Worm (Caenorhabditis elegans) whole organism, young adult: ENCODE measurements around the gene clec-47.
A peak's percentile ranks its signal among the peaks of the same experiment; 100 is the strongest.

Experiments used
- B0019.2 ChIP-seq: fragments of 200-800 bp; sonication (Bioruptor generic); conservative IDR thresholded peaks from 2 replicates; pipeline ENCODE4 v1.3.6; 2022; ENCODE audit warnings: missing genetic modification reagents, missing genetic modification characterization, missing compliant biosample characterization
- B0035.1 ChIP-seq: sonication (generic microtip); optimal IDR thresholded peaks from 2 replicates; lab custom pipeline; 2016; ENCODE audit warnings: missing genetic modification characterization, mild to moderate bottlenecking, missing compliant biosample characterization, missing genotype, missing genetic modification reagents
- D2030.7 ChIP-seq: fragments of 200-800 bp; sonication (Bioruptor generic); IDR thresholded peaks from 2 replicates; pipeline ENCODE4 v1.3.6; 2022; ENCODE audit warnings: missing genetic modification reagents, missing genetic modification characterization, missing compliant biosample characterization
- F10E7.11 ChIP-seq: sonication (generic microtip); optimal IDR thresholded peaks from 2 replicates; lab custom pipeline; 2017; ENCODE audit warnings: mild to moderate bottlenecking, missing genetic modification characterization, moderate library complexity, missing compliant biosample characterization
- F37B4.10 ChIP-seq: fragments of 200-800 bp; sonication (Bioruptor generic); IDR thresholded peaks from 2 replicates; pipeline ENCODE4 v1.3.6; 2022; ENCODE audit warnings: missing genetic modification characterization, missing compliant biosample characterization
- K11D2.4 ChIP-seq: fragments of 200-800 bp; sonication (Bioruptor generic); IDR thresholded peaks from 2 replicates; pipeline ENCODE4 v1.3.6; 2022; ENCODE audit warnings: missing genetic modification reagents, missing genetic modification characterization, missing compliant biosample characterization
- T26A5.8 ChIP-seq: sonication (generic microtip); optimal IDR thresholded peaks from 2 replicates; lab custom pipeline; 2016; ENCODE audit warnings: missing genetic modification characterization, missing compliant biosample characterization
- Y67H2A.10 ChIP-seq: fragments of 200-800 bp; sonication (Bioruptor generic); conservative IDR thresholded peaks from 2 replicates; pipeline ENCODE4 v1.3.6; 2022; ENCODE audit warnings: missing genetic modification reagents, missing genetic modification characterization, missing compliant biosample characterization
- Y95B8A.8 ChIP-seq: fragments of 200-800 bp; sonication (Bioruptor generic); IDR thresholded peaks from 2 replicates; pipeline ENCODE4 v1.3.6; 2022; ENCODE audit warnings: missing genetic modification reagents, missing genetic modification characterization, missing compliant biosample characterization
- ZK185.1 ChIP-seq: sonication (generic microtip); optimal IDR thresholded peaks from 2 replicates; lab custom pipeline; 2016; ENCODE audit warnings: mild to moderate bottlenecking, missing genetic modification characterization, missing compliant biosample characterization; ENCODE audit not compliant: poor library complexity, severe bottlenecking
- akir-1 ChIP-seq: fragments of 200-800 bp; sonication (Bioruptor generic); optimal IDR thresholded peaks from 2 replicates; lab custom pipeline; 2018; ENCODE audit warnings: mild to moderate bottlenecking, missing genetic modification characterization, moderate library complexity, missing compliant biosample characterization
- attf-5 ChIP-seq: fragments of 200-800 bp; sonication (Bioruptor generic); optimal IDR thresholded peaks from 2 replicates; lab custom pipeline; 2018; ENCODE audit warnings: mild to moderate bottlenecking, missing genetic modification characterization, missing compliant biosample characterization
- bed-1 ChIP-seq: fragments of 200-800 bp; sonication (Bioruptor generic); IDR thresholded peaks from 2 replicates; pipeline ENCODE4 v1.3.6; 2022; ENCODE audit warnings: missing genetic modification reagents, missing genetic modification characterization, missing compliant biosample characterization
- bed-2 ChIP-seq: fragments of 200-800 bp; sonication (Bioruptor generic); IDR thresholded peaks from 2 replicates; pipeline ENCODE4 v1.3.6; 2022; ENCODE audit warnings: missing genetic modification reagents, missing genetic modification characterization, missing compliant biosample characterization
- ccch-3 ChIP-seq: fragments of 200-800 bp; sonication (Bioruptor generic); optimal IDR thresholded peaks from 2 replicates; lab custom pipeline; 2018; ENCODE audit warnings: mild to moderate bottlenecking, missing genetic modification characterization, missing compliant biosample characterization
- cebp-2 ChIP-seq: fragments of 200-800 bp; sonication (Bioruptor generic); IDR thresholded peaks from 2 replicates; pipeline ENCODE4 v1.3.6; 2022; ENCODE audit warnings: missing genetic modification characterization, missing compliant biosample characterization
- ceh-100 ChIP-seq: fragments of 200-800 bp; sonication (Bioruptor generic); IDR thresholded peaks from 2 replicates; pipeline ENCODE4 v1.3.6; 2022; ENCODE audit warnings: missing genetic modification reagents, missing genetic modification characterization, missing compliant biosample characterization
- ceh-27 ChIP-seq: fragments of 200-800 bp; sonication (Bioruptor generic); optimal IDR thresholded peaks from 2 replicates; lab custom pipeline; 2018; ENCODE audit warnings: mild to moderate bottlenecking, missing genetic modification characterization, moderate library complexity, missing compliant biosample characterization
- ceh-40 ChIP-seq: fragments of 200-800 bp; sonication (Bioruptor generic); IDR thresholded peaks from 2 replicates; pipeline ENCODE4 v1.3.6; 2022; ENCODE audit warnings: missing genetic modification characterization, missing compliant biosample characterization
- ceh-58 ChIP-seq: fragments of 200-800 bp; sonication (Bioruptor generic); IDR thresholded peaks from 2 replicates; pipeline ENCODE4 v1.3.6; 2022; ENCODE audit warnings: missing genetic modification characterization, missing compliant biosample characterization
- ceh-91 ChIP-seq: fragments of 200-800 bp; sonication (Bioruptor generic); IDR thresholded peaks from 2 replicates; pipeline ENCODE4 v1.3.6; 2022; ENCODE audit warnings: missing genetic modification reagents, missing genetic modification characterization, missing compliant biosample characterization
- dox-1 ChIP-seq: fragments of 200-800 bp; sonication (Bioruptor generic); IDR thresholded peaks from 2 replicates; pipeline ENCODE4 v1.3.6; 2022; ENCODE audit warnings: missing genetic modification reagents, missing genetic modification characterization, missing compliant biosample characterization
- efl-1 ChIP-seq: fragments of 150-350 bp; optimal IDR thresholded peaks from 2 replicates; lab custom pipeline; 2014; ENCODE audit warnings: missing biosample characterization, missing genetic modification reagents, missing genetic modification characterization
- fkh-3 ChIP-seq: sonication (generic microtip); optimal IDR thresholded peaks from 2 replicates; lab custom pipeline; 2016; ENCODE audit warnings: mild to moderate bottlenecking, missing genetic modification characterization, missing compliant biosample characterization
- him-1 ChIP-seq: sonication (generic microtip); optimal IDR thresholded peaks from 2 replicates; lab custom pipeline; 2016; ENCODE audit warnings: missing genotype, missing genetic modification reagents, missing genetic modification characterization, missing compliant biosample characterization
- hmg-1.2 ChIP-seq: fragments of 200-800 bp; sonication (Bioruptor generic); IDR thresholded peaks from 2 replicates; pipeline ENCODE4 v1.3.6; 2022; ENCODE audit warnings: missing genetic modification reagents, missing genetic modification characterization, missing compliant biosample characterization
- let-607 ChIP-seq, 2 experiments: fragments of 200-800 bp in 1 of 2; sonication (Bioruptor generic) in 1 of 2; sonication (generic microtip) in 1 of 2; optimal IDR thresholded peaks; 2 replicates each; lab custom pipeline; 2016 to 2018; ENCODE audit warnings: mild to moderate bottlenecking in 2 of 2, missing compliant biosample characterization in 2 of 2, missing genetic modification characterization in 2 of 2, moderate library complexity in 2 of 2, missing genotype in 1 of 2
- lin-26 ChIP-seq: fragments of 200-800 bp; sonication (Bioruptor generic); IDR thresholded peaks from 2 replicates; pipeline ENCODE4 v1.3.6; 2022; ENCODE audit warnings: missing genetic modification reagents, missing genetic modification characterization, missing compliant biosample characterization
- lin-35 ChIP-seq, 3 experiments: fragments of 150-350 bp in 2 of 3; sonication (generic microtip) in 1 of 3; optimal IDR thresholded peaks; 2 replicates each; lab custom pipeline; 2014 to 2018; ENCODE audit warnings: missing biosample characterization in 3 of 3, missing genetic modification characterization in 3 of 3, missing genetic modification reagents in 3 of 3
- mel-28 ChIP-seq: sonication (generic microtip); optimal IDR thresholded peaks from 2 replicates; lab custom pipeline; 2016; ENCODE audit warnings: borderline replicate concordance, mild to moderate bottlenecking, missing genetic modification characterization, missing compliant biosample characterization
- mes-4 ChIP-seq: sonication (generic microtip); optimal IDR thresholded peaks from 2 replicates; lab custom pipeline; 2016; ENCODE audit warnings: missing genotype, missing genetic modification characterization, missing compliant biosample characterization
- mxl-1 ChIP-seq: sonication (generic microtip); optimal IDR thresholded peaks from 2 replicates; lab custom pipeline; 2016; ENCODE audit warnings: missing genetic modification characterization, missing compliant biosample characterization
- nfya-1 ChIP-seq: sonication (generic microtip); optimal IDR thresholded peaks from 2 replicates; lab custom pipeline; 2017; ENCODE audit warnings: antibody characterized with exemption, missing compliant biosample characterization, missing genetic modification characterization, borderline replicate concordance; ENCODE audit not compliant: insufficient read depth
- nfya-2 ChIP-seq: fragments of 200-800 bp; sonication (Bioruptor generic); IDR thresholded peaks from 2 replicates; pipeline ENCODE4 v1.3.6; 2022; ENCODE audit warnings: missing genetic modification reagents, missing genetic modification characterization, missing compliant biosample characterization
- nfyb-1 ChIP-seq: fragments of 200-800 bp; sonication (Bioruptor generic); IDR thresholded peaks from 2 replicates; pipeline ENCODE4 v1.3.6; 2022; ENCODE audit warnings: missing genetic modification reagents, missing genetic modification characterization, missing compliant biosample characterization
- nhr-179 ChIP-seq: sonication (generic microtip); optimal IDR thresholded peaks from 2 replicates; lab custom pipeline; 2016; ENCODE audit warnings: mild to moderate bottlenecking, missing genetic modification characterization, missing compliant biosample characterization
- nhr-80 ChIP-seq: sonication (generic microtip); optimal IDR thresholded peaks from 2 replicates; lab custom pipeline; 2016; ENCODE audit warnings: missing genetic modification characterization, missing compliant biosample characterization
- sdz-38 ChIP-seq: sonication (generic microtip); optimal IDR thresholded peaks from 2 replicates; lab custom pipeline; 2016; ENCODE audit warnings: missing genotype, missing genetic modification characterization, missing compliant biosample characterization
- snpc-1.1 ChIP-seq: sonication (generic microtip); optimal IDR thresholded peaks from 2 replicates; lab custom pipeline; 2017; ENCODE audit warnings: missing genetic modification characterization, mild to moderate bottlenecking, missing compliant biosample characterization, antibody characterized with exemption, moderate library complexity, missing genotype, missing genetic modification reagents; ENCODE audit not compliant: insufficient read depth
- snpc-1.3 ChIP-seq: sonication (generic microtip); optimal IDR thresholded peaks from 2 replicates; lab custom pipeline; 2017; ENCODE audit warnings: missing genetic modification characterization, mild to moderate bottlenecking, missing compliant biosample characterization, antibody characterized with exemption, moderate library complexity, missing genotype, missing genetic modification reagents; ENCODE audit not compliant: insufficient read depth
- sptf-2 ChIP-seq: fragments of 200-800 bp; sonication (Bioruptor generic); optimal IDR thresholded peaks from 2 replicates; lab custom pipeline; 2018; ENCODE audit warnings: mild to moderate bottlenecking, missing genetic modification characterization, missing compliant biosample characterization
- ztf-18 ChIP-seq: sonication (generic microtip); optimal IDR thresholded peaks from 2 replicates; lab custom pipeline; 2016; ENCODE audit warnings: missing genotype, mild to moderate bottlenecking, missing genetic modification characterization, missing compliant biosample characterization
- ztf-22 ChIP-seq: fragments of 200-800 bp; sonication (Bioruptor generic); optimal IDR thresholded peaks from 2 replicates; lab custom pipeline; 2018; ENCODE audit warnings: mild to moderate bottlenecking, missing genetic modification characterization, moderate library complexity, missing compliant biosample characterization
- ztf-25 ChIP-seq: fragments of 200-800 bp; sonication (Bioruptor generic); IDR thresholded peaks from 2 replicates; pipeline ENCODE4 v1.3.6; 2022; ENCODE audit warnings: missing genetic modification reagents, missing genetic modification characterization, missing compliant biosample characterization
- ztf-26 ChIP-seq: sonication (generic microtip); optimal IDR thresholded peaks from 2 replicates; lab custom pipeline; 2017; ENCODE audit warnings: missing genetic modification characterization, missing compliant biosample characterization
- ztf-3 ChIP-seq: fragments of 200-800 bp; sonication (Bioruptor generic); optimal IDR thresholded peaks from 2 replicates; lab custom pipeline; 2018; ENCODE audit warnings: mild to moderate bottlenecking, missing genetic modification characterization, missing compliant biosample characterization

Gene clec-47

DNA sequence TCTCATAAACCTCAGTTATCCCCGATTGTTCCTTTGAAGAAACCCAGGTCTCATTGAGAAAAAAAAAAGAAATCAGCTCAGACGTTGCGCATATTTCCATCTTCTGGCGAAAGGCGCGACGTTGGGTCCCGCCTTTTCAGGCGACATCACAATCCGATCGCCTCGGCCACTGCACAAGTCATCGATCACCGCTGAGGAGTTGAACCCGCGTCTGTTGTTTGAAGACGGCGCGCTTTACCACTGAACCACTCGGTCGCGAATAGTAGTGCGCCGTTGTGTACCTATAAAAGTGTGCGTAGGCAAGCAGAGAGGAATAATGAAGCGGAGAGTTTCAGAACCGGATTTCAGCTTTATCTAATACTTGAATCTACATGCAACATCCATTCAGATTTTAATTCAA, 15.3 kb downstream of the clec-47 start, which contains the start of gene Y75B12B.11 (continued):
- peak; percentile 66 to 83 for TF ChIP-seq let-607 (tag; optimal IDR thresholded peaks at IDR 0.05; lab: Kevin White, UChicago)
- TF ChIP-seq akir-1 (GFP tag; lab: Kevin White, UChicago) = peak; percentile 40
- peak; percentile 94 for TF ChIP-seq ceh-40
- peak; percentile 95 for TF ChIP-seq dox-1 (GFP tag; lab: Robert Waterston, UW)
- peak; percentile 93 for TF ChIP-seq fkh-3 (tag; lab: Kevin White, UChicago)
- peak; percentile 86 for TF ChIP-seq ztf-18 (tag; lab: Kevin White, UChicago)
- peak; percentile 81 for TF ChIP-seq nhr-179 (tag; lab: Kevin White, UChicago)
- TF ChIP-seq lin-35 (GFP tag; optimal IDR thresholded peaks at IDR 0.05; lab: Kevin White, UChicago) = peak in 2 of 3 experiments; percentile 72 to 87
- peak; percentile 85 for TF ChIP-seq ceh-27
- TF ChIP-seq nhr-80 (tag; lab: Kevin White, UChicago) = peak; percentile 73
- peak; percentile 89 for TF ChIP-seq attf-5 (GFP tag; lab: Kevin White, UChicago)
- no peak for TF ChIP-seq ccch-3 (GFP tag; lab: Kevin White, UChicago)
- TF ChIP-seq ceh-100 (GFP tag; lab: Robert Waterston, UW) = peak; percentile 85
- peak; percentile 88 for TF ChIP-seq B0035.1 (tag; lab: Kevin White, UChicago)
- peak; percentile 94; the same call in 1 of the 2 replicates for TF ChIP-seq bed-1 (GFP tag; lab: Robert Waterston, UW)
- peak; percentile 95 for TF ChIP-seq mes-4
- TF ChIP-seq mel-28 = peak; percentile 83
- TF ChIP-seq sdz-38 (tag; lab: Kevin White, UChicago) = no peak
- TF ChIP-seq cebp-2 (GFP tag; lab: Robert Waterston, UW) = peak; percentile 97
- TF ChIP-seq Y67H2A.10 (GFP tag; lab: Robert Waterston, UW) = no peak
- TF ChIP-seq ztf-25 (GFP tag; lab: Robert Waterston, UW) = peak; percentile 96
- peak; percentile 81 for TF ChIP-seq snpc-1.1 (tag; lab: Kevin White, UChicago)
- TF ChIP-seq T26A5.8 = peak; percentile 98
- peak; percentile 96 for TF ChIP-seq F37B4.10 (GFP tag; lab: Robert Waterston, UW)
- peak; percentile 90 for TF ChIP-seq ZK185.1 (tag; lab: Kevin White, UChicago)
- TF ChIP-seq B0019.2 (GFP tag; lab: Robert Waterston, UW) = peak; percentile 62
- peak; percentile 99 for TF ChIP-seq lin-26
- peak; percentile 95 for TF ChIP-seq ztf-26 (tag; lab: Kevin White, UChicago)
- TF ChIP-seq ztf-22 = peak; percentile 31
- TF ChIP-seq snpc-1.3 = peak; percentile 90
- peak; percentile 62 for TF ChIP-seq efl-1 (GFP tag; lab: Kevin White, UChicago)
- TF ChIP-seq hmg-1.2 (GFP tag; lab: Robert Waterston, UW) = peak; percentile 85
- TF ChIP-seq ceh-58 (GFP tag; lab: Robert Waterston, UW) = peak; percentile 96
- TF ChIP-seq Y95B8A.8 (GFP tag; lab: Robert Waterston, UW) = peak; percentile 87; the same call in 1 of the 2 replicates
- peak; percentile 96 for TF ChIP-seq mxl-1 (tag; lab: Kevin White, UChicago)
- no peak for TF ChIP-seq nfya-1 (tag; lab: Kevin White, UChicago)
- peak; percentile 76 for TF ChIP-seq F10E7.11 (tag; lab: Kevin White, UChicago)
- TF ChIP-seq nfyb-1 (GFP tag; lab: Robert Waterston, UW) = peak; percentile 97
- TF ChIP-seq D2030.7 (GFP tag; lab: Robert Waterston, UW) = peak; percentile 96
- TF ChIP-seq him-1 (tag; lab: Kevin White, UChicago) = peak; percentile 87
- TF ChIP-seq ceh-91 (GFP tag; lab: Robert Waterston, UW) = peak; percentile 70
- no peak; the same call in 1 of the 2 replicates for TF ChIP-seq bed-2 (GFP tag; lab: Robert Waterston, UW)
- TF ChIP-seq nfya-2 (GFP tag; lab: Robert Waterston, UW) = peak; percentile 90; the same call in 1 of the 2 replicates
- TF ChIP-seq sptf-2 (GFP tag; lab: Kevin White, UChicago) = peak; percentile 86
- peak; percentile 46 for TF ChIP-seq ztf-3 (GFP tag; lab: Kevin White, UChicago)
- TF ChIP-seq K11D2.4 = peak; percentile 60; the same call in 1 of the 2 replicates
